Worm (Caenorhabditis elegans) whole organism, mixed stage, embryonic: ENCODE measurements around the gene amt-2.

ENCODE experiments used
- elt-1 ChIP-seq: sonication (generic microtip); optimal IDR thresholded peaks from 2 replicates; lab custom pipeline; 2017; ENCODE audit warnings: missing genetic modification characterization, mild to moderate bottlenecking, missing compliant biosample characterization, antibody characterized with exemption, moderate library complexity, borderline replicate concordance; ENCODE audit not compliant: insufficient read depth
- nhr-12 ChIP-seq: fragments of 150-350 bp; optimal IDR thresholded peaks from 2 replicates; lab custom pipeline; 2014; ENCODE audit warnings: missing biosample characterization, missing genetic modification characterization
- sem-2 ChIP-seq: fragments of 200-800 bp; sonication (Bioruptor generic); optimal IDR thresholded peaks from 2 replicates; lab custom pipeline; 2018; ENCODE audit warnings: mild to moderate bottlenecking, missing genetic modification characterization, missing compliant biosample characterization
- unc-120 ChIP-seq: sonication (generic microtip); optimal IDR thresholded peaks from 2 replicates; lab custom pipeline; 2017; ENCODE audit warnings: missing genetic modification characterization, missing compliant biosample characterization; ENCODE audit not compliant: poor library complexity, severe bottlenecking

DNA sequence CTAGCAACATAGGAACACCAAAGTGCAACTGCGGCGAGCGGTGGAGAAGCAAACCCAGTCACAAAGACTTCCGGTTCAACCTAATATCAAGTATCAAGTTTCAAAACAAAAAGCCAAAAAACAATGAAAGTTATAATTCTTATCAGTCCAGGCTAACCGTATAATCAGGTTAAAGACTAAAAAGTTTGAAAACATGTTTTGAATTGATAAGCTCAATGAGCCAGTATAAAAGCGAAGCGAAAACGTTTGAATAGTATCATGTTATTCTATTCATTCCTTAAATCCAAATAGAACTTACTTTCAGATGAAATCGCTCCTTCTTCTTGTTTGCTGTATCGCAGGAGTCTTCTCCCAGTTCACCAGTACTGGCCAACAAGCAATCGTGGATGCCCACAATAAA is 8.9 kb downstream of the amt-2 start, which contains the start of gene scl-11:
- TF ChIP-seq unc-120 (tag; lab: Kevin White, UChicago), result no peak
- no peak for TF ChIP-seq elt-1 (tag; lab: Kevin White, UChicago)
- TF ChIP-seq sem-2 (GFP tag; lab: Kevin White, UChicago), result no peak
- TF ChIP-seq nhr-12, result no peak
